Worm (Caenorhabditis elegans) whole organism, early embryonic: Measurements from ENCODE around the gene F35E12.2.

ENCODE experiments used
- ama-1 ChIP-seq: fragments of 150-350 bp; optimal IDR thresholded peaks from 2 replicates; lab custom pipeline; 2014
- ceh-36 ChIP-seq: sonication (generic microtip); optimal IDR thresholded peaks from 2 replicates; lab custom pipeline; 2016; ENCODE audit warnings: missing genetic modification characterization, inconsistent platforms, missing compliant biosample characterization
- hmg-4 ChIP-seq: fragments of 200-800 bp; sonication (Bioruptor generic); optimal IDR thresholded peaks from 2 replicates; lab custom pipeline; 2018; ENCODE audit warnings: mild to moderate bottlenecking, missing genetic modification characterization, missing compliant biosample characterization
- pes-1 ChIP-seq: fragments of 200-800 bp; sonication (Bioruptor generic); IDR thresholded peaks from 2 replicates; pipeline ENCODE4 v1.3.6; 2022; ENCODE audit warnings: missing genetic modification reagents, missing genetic modification characterization, missing compliant biosample characterization
- scrt-1 ChIP-seq: fragments of 200-800 bp; sonication (Bioruptor generic); IDR thresholded peaks from 2 replicates; pipeline ENCODE4 v1.3.6; 2022; ENCODE audit warnings: missing genetic modification characterization, missing compliant biosample characterization
- tbx-11 ChIP-seq: fragments of 200-800 bp; sonication (Bioruptor generic); IDR thresholded peaks from 2 replicates; pipeline ENCODE4 v1.3.6; 2022; ENCODE audit warnings: missing genetic modification characterization, missing compliant biosample characterization

DNA sequence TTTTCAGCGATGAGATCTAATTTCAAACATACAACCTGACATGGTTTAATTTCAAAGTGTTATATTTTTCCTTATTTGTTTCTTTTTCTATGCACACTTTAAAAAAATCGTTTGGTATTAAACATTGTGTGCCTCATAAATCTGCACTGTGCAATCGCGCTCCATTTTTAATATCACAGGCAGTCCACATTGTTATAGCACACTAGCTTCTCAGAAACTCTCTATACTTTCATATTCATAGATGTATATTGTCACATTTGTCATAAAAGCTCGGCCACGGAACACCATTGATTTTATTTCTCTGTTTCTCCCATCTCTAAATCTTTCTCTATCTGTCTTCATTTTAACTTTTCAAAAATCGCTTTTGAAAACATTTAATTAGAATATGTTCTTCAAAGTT is 32.7 kb upstream of the F35E12.2 start:
- TF ChIP-seq hmg-4 (GFP tag; lab: Kevin White, UChicago) (no peak), ama-1 (lab: Kevin White, UChicago) (no peak), tbx-11 (GFP tag; lab: Robert Waterston, UW) (no peak), scrt-1 (GFP tag; lab: Robert Waterston, UW) (no peak), ceh-36 (tag; lab: Kevin White, UChicago) (no peak), pes-1 (GFP tag; lab: Robert Waterston, UW) (no peak)
